Fruit fly (Drosophila melanogaster) whole organism, embryonic: Measurements from ENCODE around the gene Vps29.

Source experiments
- Abd-B ChIP-seq: fragments of 200-800 bp; sonication (Bioruptor generic); optimal IDR thresholded peaks from 2 replicates; lab custom pipeline; 2018; ENCODE audit warnings: missing biosample characterization, mild to moderate bottlenecking, missing genetic modification characterization, moderate library complexity
- CG10654 ChIP-seq: fragments of 200-800 bp; sonication (Bioruptor generic); optimal IDR thresholded peaks from 2 replicates; lab custom pipeline; 2016; ENCODE audit warnings: missing biosample characterization, missing genetic modification characterization
- CG12299 ChIP-seq: fragments of 200-800 bp; sonication (Bioruptor generic); optimal IDR thresholded peaks from 2 replicates; lab custom pipeline; 2018; ENCODE audit warnings: missing biosample characterization, mild to moderate bottlenecking, missing genetic modification characterization
- CG14441 ChIP-seq: fragments of 200-800 bp; sonication (Bioruptor generic); IDR thresholded peaks from 2 replicates; pipeline ENCODE4 v1.3.6; 2022; ENCODE audit warnings: missing biosample characterization, missing genetic modification characterization
- CG14710 ChIP-seq: fragments of 200-800 bp; sonication (Bioruptor generic); optimal IDR thresholded peaks from 3 replicates; lab custom pipeline; 2019; ENCODE audit warnings: missing biosample characterization, mild to moderate bottlenecking, missing genetic modification characterization, moderate library complexity
- CG2199 ChIP-seq: fragments of 200-800 bp; sonication (Bioruptor generic); IDR thresholded peaks from 3 replicates; pipeline ENCODE4 v1.3.6; 2022; ENCODE audit warnings: missing biosample characterization, missing genetic modification characterization
- CG2712 ChIP-seq: fragments of 200-800 bp; optimal IDR thresholded peaks from 3 replicates; lab custom pipeline; 2019; ENCODE audit warnings: missing biosample characterization, mild to moderate bottlenecking, missing genetic modification characterization, moderate library complexity
- CG3065 ChIP-seq: fragments of 200-800 bp; sonication (Bioruptor generic); optimal IDR thresholded peaks from 2 replicates; lab custom pipeline; 2016; ENCODE audit warnings: missing biosample characterization, missing genetic modification characterization
- CG32532 ChIP-seq: fragments of 200-800 bp; sonication (Bioruptor generic); IDR thresholded peaks from 2 replicates; pipeline ENCODE4 v1.3.6; 2022; ENCODE audit warnings: missing biosample characterization, missing genetic modification characterization
- CG3726 ChIP-seq: fragments of 200-800 bp; sonication (Bioruptor generic); IDR thresholded peaks from 3 replicates; pipeline ENCODE4, ENCODE4 v1.3.6; 2022; ENCODE audit warnings: missing biosample characterization, missing genetic modification characterization
- CG3847 ChIP-seq: fragments of 200-800 bp; sonication (Bioruptor generic); IDR thresholded peaks from 2 replicates; pipeline ENCODE4 v1.3.6; 2022; ENCODE audit warnings: missing biosample characterization, missing genetic modification characterization
- CG42726 ChIP-seq: fragments of 200-800 bp; sonication (Bioruptor generic); IDR thresholded peaks from 2 replicates; pipeline ENCODE4 v1.3.6; 2022; ENCODE audit warnings: missing biosample characterization, missing genetic modification characterization; ENCODE audit not compliant: partially characterized antibody
- CG4424 ChIP-seq: fragments of 200-800 bp; sonication (Bioruptor generic); optimal IDR thresholded peaks from 3 replicates; lab custom pipeline; 2016; ENCODE audit warnings: missing biosample characterization, missing genetic modification characterization
- CG4854 ChIP-seq: fragments of 200-800 bp; sonication (Bioruptor generic); optimal IDR thresholded peaks from 2 replicates; lab custom pipeline; 2016; ENCODE audit warnings: missing biosample characterization, missing genetic modification characterization, inconsistent platforms
- CG6254 ChIP-seq: fragments of 200-800 bp; sonication (Bioruptor generic); optimal IDR thresholded peaks from 3 replicates; lab custom pipeline; 2017; ENCODE audit warnings: mild to moderate bottlenecking, missing biosample characterization, missing genetic modification reagents, missing genetic modification characterization
- CG6791 ChIP-seq: fragments of 200-800 bp; sonication (Bioruptor generic); IDR thresholded peaks from 3 replicates; pipeline ENCODE4 v1.3.6; 2022; ENCODE audit warnings: missing biosample characterization, missing genetic modification characterization; ENCODE audit not compliant: partially characterized antibody
- CG7963 ChIP-seq: fragments of 200-800 bp; sonication (Bioruptor generic); IDR thresholded peaks from 3 replicates; pipeline ENCODE4 v1.3.6; 2022; ENCODE audit warnings: missing biosample characterization, missing genetic modification characterization; ENCODE audit not compliant: partially characterized antibody
- Dek ChIP-seq: fragments of 200-800 bp; sonication (Bioruptor generic); optimal IDR thresholded peaks from 3 replicates; lab custom pipeline; 2019; ENCODE audit warnings: missing biosample characterization, mild to moderate bottlenecking, missing genetic modification characterization, moderate library complexity
- E2f2 ChIP-seq: fragments of 200-800 bp; sonication (Bioruptor generic); IDR thresholded peaks from 2 replicates; pipeline ENCODE4 v1.3.6; 2022; ENCODE audit warnings: missing biosample characterization, missing genetic modification characterization
- Fer3 ChIP-seq: fragments of 200-800 bp; sonication (Bioruptor generic); optimal IDR thresholded peaks from 2 replicates; lab custom pipeline; 2018; ENCODE audit warnings: missing biosample characterization, mild to moderate bottlenecking, missing genetic modification characterization, moderate library complexity
- H15 ChIP-seq: fragments of 200-800 bp; sonication (Bioruptor generic); IDR thresholded peaks from 3 replicates; pipeline ENCODE4 v1.3.6; 2022; ENCODE audit warnings: missing biosample characterization, missing genetic modification characterization
- H2.0 ChIP-seq: fragments of 200-800 bp; sonication (Bioruptor generic); IDR thresholded peaks from 2 replicates; pipeline ENCODE4 v1.3.6; 2022; ENCODE audit warnings: missing biosample characterization, missing genetic modification characterization
- Hey ChIP-seq: fragments of 200-800 bp; sonication (Bioruptor generic); optimal IDR thresholded peaks from 3 replicates; lab custom pipeline; 2018; ENCODE audit warnings: missing biosample characterization, mild to moderate bottlenecking, missing genetic modification characterization
- Hr3 ChIP-seq: fragments of 200-800 bp; sonication (Bioruptor generic); optimal IDR thresholded peaks from 3 replicates; lab custom pipeline; 2016; ENCODE audit warnings: missing biosample characterization, missing genetic modification characterization
- Hsf ChIP-seq: fragments of 200-800 bp; sonication (Bioruptor generic); optimal IDR thresholded peaks from 3 replicates; lab custom pipeline; 2016; ENCODE audit warnings: missing biosample characterization, missing genetic modification characterization
- MBD-R2 ChIP-seq: fragments of 200-800 bp; sonication (Bioruptor generic); IDR thresholded peaks from 2 replicates; pipeline ENCODE4 v1.3.6; 2022; ENCODE audit warnings: missing biosample characterization, missing genetic modification characterization
- MESR4 ChIP-seq: fragments of 200-800 bp; sonication (Bioruptor generic); optimal IDR thresholded peaks from 2 replicates; lab custom pipeline; 2018; ENCODE audit warnings: missing biosample characterization, mild to moderate bottlenecking, missing genetic modification characterization, moderate library complexity
- NC2α ChIP-seq: fragments of 200-800 bp; sonication (Bioruptor generic); optimal IDR thresholded peaks from 2 replicates; lab custom pipeline; 2016; ENCODE audit warnings: missing biosample characterization, missing genetic modification characterization
- Optix ChIP-seq: fragments of 200-800 bp; sonication (Bioruptor generic); IDR thresholded peaks from 3 replicates; pipeline ENCODE4 v1.3.6; 2022; ENCODE audit warnings: missing biosample characterization, missing genetic modification characterization
- Stat92E ChIP-seq, 3 experiments: fragments of >200 bp in 2 of 3; fragments of 200-800 bp in 1 of 3; sonication (Bioruptor generic) in 1 of 3; optimal IDR thresholded peaks; 2 replicates each; lab custom pipeline; 2017 to 2019; ENCODE audit warnings: missing biosample characterization in 3 of 3, missing genetic modification characterization in 3 of 3, mild to moderate bottlenecking in 1 of 3, moderate library complexity in 1 of 3
- TFAM ChIP-seq: fragments of 200-800 bp; sonication (Bioruptor generic); optimal IDR thresholded peaks from 2 replicates; lab custom pipeline; 2017; ENCODE audit warnings: missing biosample characterization, missing genetic modification characterization, inconsistent platforms
- Tbp ChIP-seq: fragments of >200 bp; optimal IDR thresholded peaks from 2 replicates; lab custom pipeline; 2018; ENCODE audit warnings: missing biosample characterization, missing genetic modification characterization
- cwo ChIP-seq: fragments of 200-800 bp; sonication (Bioruptor generic); optimal IDR thresholded peaks from 3 replicates; lab custom pipeline; 2017; ENCODE audit warnings: missing biosample characterization, missing genetic modification characterization, mild to moderate bottlenecking, moderate library complexity, missing genetic modification reagents
- disco-r ChIP-seq: fragments of 200-800 bp; sonication (Bioruptor generic); optimal IDR thresholded peaks from 2 replicates; lab custom pipeline; 2016; ENCODE audit warnings: missing biosample characterization, missing genetic modification characterization
- dm ChIP-seq: fragments of 200-800 bp; sonication (Bioruptor generic); optimal IDR thresholded peaks from 3 replicates; lab custom pipeline; 2016; ENCODE audit warnings: missing biosample characterization, missing genetic modification characterization
- dmrt99B ChIP-seq: fragments of 200-800 bp; sonication (Bioruptor generic); optimal IDR thresholded peaks from 2 replicates; lab custom pipeline; 2018; ENCODE audit warnings: missing biosample characterization, mild to moderate bottlenecking, missing genetic modification characterization, moderate library complexity
- gfzf ChIP-seq: fragments of 200-800 bp; sonication (Bioruptor generic); optimal IDR thresholded peaks from 2 replicates; lab custom pipeline; 2016; ENCODE audit warnings: missing biosample characterization, mild to moderate bottlenecking, missing genetic modification characterization, moderate library complexity
- gt ChIP-seq: fragments of 200-800 bp; sonication (Bioruptor generic); IDR thresholded peaks from 2 replicates; pipeline ENCODE4 v1.3.6; 2022; ENCODE audit warnings: missing biosample characterization, missing genetic modification characterization
- hbn ChIP-seq: fragments of 200-800 bp; sonication (Bioruptor generic); IDR thresholded peaks from 2 replicates; pipeline ENCODE4 v1.3.6; 2022; ENCODE audit warnings: missing biosample characterization, missing genetic modification characterization; ENCODE audit not compliant: partially characterized antibody
- jing ChIP-seq: fragments of 200-800 bp; sonication (Bioruptor generic); optimal IDR thresholded peaks from 2 replicates; lab custom pipeline; 2018; ENCODE audit warnings: missing biosample characterization, mild to moderate bottlenecking, missing genetic modification characterization
- lbe ChIP-seq: fragments of 200-800 bp; sonication (Bioruptor generic); optimal IDR thresholded peaks from 2 replicates; lab custom pipeline; 2016; ENCODE audit warnings: missing biosample characterization, mild to moderate bottlenecking, missing genetic modification characterization
- mld ChIP-seq: fragments of 200-800 bp; sonication (Bioruptor generic); IDR thresholded peaks from 3 replicates; pipeline ENCODE4 v1.3.6; 2022; ENCODE audit warnings: missing biosample characterization, missing genetic modification characterization; ENCODE audit not compliant: partially characterized antibody
- nerfin-1 ChIP-seq: fragments of 200-800 bp; sonication (Bioruptor generic); optimal IDR thresholded peaks from 3 replicates; lab custom pipeline; 2019; ENCODE audit warnings: missing biosample characterization, mild to moderate bottlenecking, missing genetic modification characterization, moderate library complexity
- odd ChIP-seq: fragments of 200-800 bp; sonication (Bioruptor generic); optimal IDR thresholded peaks from 2 replicates; lab custom pipeline; 2017; ENCODE audit warnings: missing biosample characterization, mild to moderate bottlenecking, missing genetic modification characterization
- phol ChIP-seq: fragments of 200-800 bp; sonication (Bioruptor generic); optimal IDR thresholded peaks from 3 replicates; lab custom pipeline; 2018; ENCODE audit warnings: missing biosample characterization, mild to moderate bottlenecking, missing genetic modification characterization, moderate library complexity
- ranshi ChIP-seq: fragments of 200-800 bp; sonication (Bioruptor generic); IDR thresholded peaks from 2 replicates; pipeline ENCODE4 v1.3.6; 2022; ENCODE audit warnings: missing biosample characterization, missing genetic modification characterization
- rib ChIP-seq: fragments of 200-800 bp; sonication (Bioruptor generic); IDR thresholded peaks from 2 replicates; pipeline ENCODE4 v1.3.6; 2022; ENCODE audit warnings: missing biosample characterization, missing genetic modification characterization
- sc ChIP-seq, 3 experiments: fragments of >200 bp in 2 of 3; fragments of 200-800 bp in 1 of 3; sonication (Bioruptor generic) in 1 of 3; optimal IDR thresholded peaks; 2 replicates in 2 of 3; 3 replicates in 1 of 3; lab custom pipeline; 2017; ENCODE audit warnings: mild to moderate bottlenecking in 1 of 3, missing biosample characterization in 1 of 3, missing genetic modification characterization in 1 of 3, missing genetic modification reagents in 1 of 3
- sim ChIP-seq: fragments of 200-800 bp; sonication (Bioruptor generic); IDR thresholded peaks from 2 replicates; pipeline ENCODE4 v1.3.6; 2022; ENCODE audit warnings: missing biosample characterization, missing genetic modification characterization
- sima ChIP-seq: fragments of 200-800 bp; sonication (Bioruptor generic); optimal IDR thresholded peaks from 2 replicates; lab custom pipeline; 2016; ENCODE audit warnings: missing biosample characterization, missing genetic modification characterization
- vvl ChIP-seq: fragments of 200-800 bp; sonication (Bioruptor generic); IDR thresholded peaks from 2 replicates; pipeline ENCODE4 v1.3.6; 2022; ENCODE audit warnings: missing biosample characterization, missing genetic modification characterization

Gene Vps29

DNA sequence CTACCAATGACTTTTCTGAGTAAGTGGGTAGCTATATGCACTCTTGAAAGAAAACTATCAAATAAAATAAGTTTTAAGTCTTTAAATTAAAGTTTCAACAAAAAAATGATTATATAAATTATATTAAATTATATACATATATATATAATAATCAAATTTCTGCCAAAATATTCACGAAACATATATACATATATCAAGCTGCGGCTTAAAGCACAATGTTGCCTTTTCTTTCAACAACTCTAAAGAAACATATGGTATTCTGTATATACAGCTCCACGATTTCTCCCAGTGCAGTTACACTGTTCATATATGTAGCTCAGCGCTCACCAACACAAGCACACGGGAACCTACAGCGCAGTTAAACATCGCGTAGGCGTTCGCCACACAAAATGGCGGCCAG is 15.1 kb upstream of the Vps29 start (continued):
- no peak for TF ChIP-seq hbn (GFP tag; lab: Robert Waterston, UW)
- peak; percentile 17 for TF ChIP-seq dmrt99B (tag; lab: Kevin White, UChicago)
- TF ChIP-seq Tbp, result no peak
- TF ChIP-seq dm (GFP tag; lab: Kevin White, UChicago), result no peak
- TF ChIP-seq MESR4 (GFP tag; lab: Kevin White, UChicago), result no peak
- TF ChIP-seq disco-r (GFP tag; lab: Kevin White, UChicago), result no peak
- TF ChIP-seq Hey (tag; lab: Kevin White, UChicago), result no peak
- no peak for TF ChIP-seq NC2α (GFP tag; lab: Kevin White, UChicago)
- TF ChIP-seq ranshi (GFP tag; lab: Robert Waterston, UW), result no peak
- no peak for TF ChIP-seq E2f2 (GFP tag; lab: Robert Waterston, UW)
- TF ChIP-seq gfzf, result no peak
- TF ChIP-seq Optix (GFP tag; lab: Robert Waterston, UW), result no peak
- TF ChIP-seq CG6254 (GFP tag; lab: Kevin White, UChicago), result no peak
- no peak for TF ChIP-seq nerfin-1 (tag; lab: Kevin White, UChicago)
- TF ChIP-seq CG14441, result no peak
- no peak for TF ChIP-seq Fer3 (tag; lab: Kevin White, UChicago)
- TF ChIP-seq phol (tag; lab: Kevin White, UChicago), result peak; percentile 5
- TF ChIP-seq gt (GFP tag; lab: Robert Waterston, UW), result no peak
- TF ChIP-seq sim, result no peak
- no peak for TF ChIP-seq sc (optimal IDR thresholded peaks at IDR 0.05; lab: Kevin White, UChicago)
- no peak for TF ChIP-seq sc (GFP tag; optimal IDR thresholded peaks at IDR 0.05; lab: Kevin White, UChicago)
- no peak for TF ChIP-seq CG7963
- no peak for TF ChIP-seq CG32532 (GFP tag; lab: Robert Waterston, UW)
- TF ChIP-seq cwo, result peak; percentile 28
- no peak for TF ChIP-seq lbe
- no peak for TF ChIP-seq jing (GFP tag; lab: Kevin White, UChicago)
- no peak for TF ChIP-seq CG12299
- no peak for TF ChIP-seq mld
- TF ChIP-seq H15 (GFP tag; lab: Robert Waterston, UW), result no peak
- TF ChIP-seq CG4854 (GFP tag; lab: Kevin White, UChicago), result no peak
- TF ChIP-seq Hr3 (GFP tag; lab: Kevin White, UChicago), result peak; percentile 15
- no peak for TF ChIP-seq sima (GFP tag; lab: Kevin White, UChicago)
- TF ChIP-seq Dek (tag; lab: Kevin White, UChicago), result peak; percentile 29
- no peak for TF ChIP-seq Stat92E (GFP tag; optimal IDR thresholded peaks at IDR 0.05; lab: Kevin White, UChicago)
- no peak for TF ChIP-seq MBD-R2 (GFP tag; lab: Robert Waterston, UW)
- no peak for TF ChIP-seq Abd-B (GFP tag; lab: Kevin White, UChicago)
- no peak for TF ChIP-seq CG42726 (GFP tag; lab: Robert Waterston, UW)
- TF ChIP-seq CG14710 (tag; lab: Kevin White, UChicago), result no peak
- TF ChIP-seq Hsf (GFP tag; lab: Kevin White, UChicago), result no peak
- no peak for TF ChIP-seq CG4424
- TF ChIP-seq odd (GFP tag; lab: Kevin White, UChicago), result no peak
- no peak for TF ChIP-seq TFAM (GFP tag; lab: Kevin White, UChicago)
- TF ChIP-seq vvl (GFP tag; lab: Robert Waterston, UW), result no peak
- TF ChIP-seq CG3726 (GFP tag; lab: Robert Waterston, UW), result no peak
- TF ChIP-seq CG6791 (GFP tag; lab: Robert Waterston, UW), result no peak
- TF ChIP-seq CG3847, result no peak
- TF ChIP-seq CG3065, result no peak
- no peak for TF ChIP-seq CG2199
- no peak for TF ChIP-seq rib (GFP tag; lab: Robert Waterston, UW)
- TF ChIP-seq CG10654 (GFP tag; lab: Kevin White, UChicago), result no peak
- TF ChIP-seq CG2712 (tag; lab: Kevin White, UChicago), result peak; percentile 19
- no peak for TF ChIP-seq H2.0 (GFP tag; lab: Robert Waterston, UW)
